Fruit fly (Drosophila melanogaster): ENCODE measurements around the gene CG33543.

- TF ChIP-seq Hr39 (GFP tag; optimal IDR thresholded peaks at IDR 0.05) (no peak), Blimp-1 (GFP tag; optimal IDR thresholded peaks at IDR 0.05) (peak; percentile 42), spab (GFP tag; optimal IDR thresholded peaks at IDR 0.05) (no peak)
These were observed 39.2 kb upstream of the CG33543 start, which contains the start of gene Kebab for dm6 chr2L:2045265-2045664.
